Fruit fly (Drosophila melanogaster) whole organism, prepupa: ENCODE data around the gene ninaE.

Source experiments
- Blimp-1 ChIP-seq: fragments of 200-800 bp; sonication (Bioruptor generic); optimal IDR thresholded peaks from 3 replicates; lab custom pipeline; 2017; ENCODE audit warnings: missing biosample characterization, missing genetic modification characterization, mild to moderate bottlenecking, moderate library complexity, missing genetic modification reagents
- CG10631 ChIP-seq: fragments of 200-800 bp; sonication (Bioruptor generic); optimal IDR thresholded peaks from 2 replicates; lab custom pipeline; 2016; ENCODE audit warnings: missing biosample characterization, missing genetic modification characterization
- CG11294 ChIP-seq: fragments of 200-800 bp; sonication (Bioruptor generic); IDR thresholded peaks from 2 replicates; pipeline ENCODE4 v1.3.6; 2022; ENCODE audit warnings: missing biosample characterization, missing genetic modification characterization
- CG11762 ChIP-seq: fragments of 200-800 bp; sonication (Bioruptor generic); optimal IDR thresholded peaks from 3 replicates; lab custom pipeline; 2016; ENCODE audit warnings: missing biosample characterization, missing genetic modification characterization; ENCODE audit not compliant: insufficient read depth
- CG3032 ChIP-seq: fragments of 200-800 bp; optimal IDR thresholded peaks from 2 replicates; lab custom pipeline; 2019; ENCODE audit warnings: missing biosample characterization, mild to moderate bottlenecking, missing genetic modification characterization, moderate library complexity
- CG31627 ChIP-seq: fragments of 200-800 bp; sonication (Bioruptor generic); optimal IDR thresholded peaks from 3 replicates; lab custom pipeline; 2016; ENCODE audit warnings: missing biosample characterization, missing genetic modification characterization
- CG32006 ChIP-seq: fragments of 200-800 bp; sonication (Bioruptor generic); optimal IDR thresholded peaks from 3 replicates; lab custom pipeline; 2017; ENCODE audit warnings: missing biosample characterization, mild to moderate bottlenecking, missing genetic modification characterization
- CG6163 ChIP-seq: fragments of 200-800 bp; sonication (Bioruptor generic); IDR thresholded peaks from 3 replicates; pipeline ENCODE4 v1.3.6; 2022; ENCODE audit warnings: missing biosample characterization, missing genetic modification characterization
- CG6276 ChIP-seq: fragments of 200-800 bp; sonication (Bioruptor generic); optimal IDR thresholded peaks from 2 replicates; lab custom pipeline; 2017; ENCODE audit warnings: missing biosample characterization, mild to moderate bottlenecking, missing genetic modification characterization
- CG6792 ChIP-seq: fragments of 200-800 bp; sonication (Bioruptor generic); optimal IDR thresholded peaks from 3 replicates; lab custom pipeline; 2016; ENCODE audit warnings: missing biosample characterization, missing genetic modification characterization
- CG6808 ChIP-seq: fragments of 200-800 bp; sonication (Bioruptor generic); optimal IDR thresholded peaks from 3 replicates; lab custom pipeline; 2017; ENCODE audit warnings: missing biosample characterization, missing genetic modification characterization, mild to moderate bottlenecking, moderate library complexity, missing genetic modification reagents
- CG6854 ChIP-seq: fragments of 200-800 bp; sonication (Bioruptor generic); optimal IDR thresholded peaks from 2 replicates; lab custom pipeline; 2017; ENCODE audit warnings: missing biosample characterization, mild to moderate bottlenecking, missing genetic modification characterization
- CG7368 ChIP-seq: fragments of 200-800 bp; sonication (Bioruptor generic); optimal IDR thresholded peaks from 3 replicates; lab custom pipeline; 2016; ENCODE audit warnings: missing biosample characterization, missing genetic modification characterization
- CG8119 ChIP-seq: fragments of 200-800 bp; sonication (Bioruptor generic); IDR thresholded peaks from 3 replicates; pipeline ENCODE4 v1.3.6; 2022; ENCODE audit warnings: missing biosample characterization, missing genetic modification characterization
- CG8319 ChIP-seq: fragments of 200-800 bp; sonication (Bioruptor generic); optimal IDR thresholded peaks from 3 replicates; lab custom pipeline; 2016; ENCODE audit warnings: missing biosample characterization, missing genetic modification characterization
- CG8632 ChIP-seq: fragments of 200-800 bp; sonication (Bioruptor generic); optimal IDR thresholded peaks from 3 replicates; lab custom pipeline; 2016; ENCODE audit warnings: missing biosample characterization, missing genetic modification characterization
- Eip75B ChIP-seq: fragments of 200-800 bp; sonication (Bioruptor generic); optimal IDR thresholded peaks from 3 replicates; lab custom pipeline; 2016; ENCODE audit warnings: missing biosample characterization, missing genetic modification characterization
- Eip78C ChIP-seq: fragments of 200-800 bp; sonication (Bioruptor generic); peaks from one replicate; lab custom pipeline; 2016; ENCODE audit warnings: missing biosample characterization, missing genetic modification characterization
- Eip93F ChIP-seq: fragments of 200-800 bp; sonication (Bioruptor generic); optimal IDR thresholded peaks from 2 replicates; lab custom pipeline; 2016; ENCODE audit warnings: missing biosample characterization, mild to moderate bottlenecking, missing genetic modification characterization
- Ets21C ChIP-seq: fragments of 200-800 bp; sonication (Bioruptor generic); optimal IDR thresholded peaks from 3 replicates; lab custom pipeline; 2016; ENCODE audit warnings: missing biosample characterization, missing genetic modification characterization
- Gug ChIP-seq: fragments of 200-800 bp; sonication (Bioruptor generic); IDR thresholded peaks from 2 replicates; pipeline ENCODE4 v1.3.6; 2022; ENCODE audit warnings: missing biosample characterization, missing genetic modification characterization
- Hr38 ChIP-seq: sonication (Bioruptor generic); optimal IDR thresholded peaks from 2 replicates; lab custom pipeline; 2016; ENCODE audit warnings: missing biosample characterization, missing genetic modification characterization
- Hr39 ChIP-seq: fragments of 200-800 bp; sonication (Bioruptor generic); optimal IDR thresholded peaks from 2 replicates; lab custom pipeline; 2016; ENCODE audit warnings: missing biosample characterization, missing genetic modification characterization
- Hr4 ChIP-seq: fragments of 200-800 bp; sonication (Bioruptor generic); optimal IDR thresholded peaks from 3 replicates; lab custom pipeline; 2016; ENCODE audit warnings: missing biosample characterization, missing genetic modification characterization
- Lpt ChIP-seq: fragments of 200-800 bp; sonication (Bioruptor generic); optimal IDR thresholded peaks from 3 replicates; lab custom pipeline; 2016; ENCODE audit warnings: missing biosample characterization, missing genetic modification characterization
- Met ChIP-seq: fragments of 200-800 bp; sonication (Bioruptor generic); optimal IDR thresholded peaks from 3 replicates; lab custom pipeline; 2016; ENCODE audit warnings: missing biosample characterization, missing genetic modification characterization
- OdsH ChIP-seq: fragments of 200-800 bp; sonication (Bioruptor generic); optimal IDR thresholded peaks from 3 replicates; lab custom pipeline; 2016; ENCODE audit warnings: missing biosample characterization, missing genetic modification characterization
- Smox ChIP-seq: fragments of 200-800 bp; sonication (Bioruptor generic); optimal IDR thresholded peaks from 3 replicates; lab custom pipeline; 2016; ENCODE audit warnings: missing biosample characterization, missing genetic modification characterization
- Sox102F ChIP-seq: fragments of 200-800 bp; sonication (Bioruptor generic); optimal IDR thresholded peaks from 2 replicates; lab custom pipeline; 2016; ENCODE audit warnings: missing biosample characterization, mild to moderate bottlenecking, missing genetic modification characterization
- Sox14 ChIP-seq: fragments of 200-800 bp; sonication (Bioruptor generic); optimal IDR thresholded peaks from 3 replicates; lab custom pipeline; 2016; ENCODE audit warnings: missing biosample characterization, missing genetic modification characterization
- achi ChIP-seq: fragments of 200-800 bp; sonication (Bioruptor generic); optimal IDR thresholded peaks from 3 replicates; lab custom pipeline; 2016; ENCODE audit warnings: missing biosample characterization, missing genetic modification characterization
- acj6 ChIP-seq: fragments of 200-800 bp; sonication (Bioruptor generic); optimal IDR thresholded peaks from 3 replicates; lab custom pipeline; 2016; ENCODE audit warnings: missing biosample characterization, missing genetic modification characterization
- cyc ChIP-seq: fragments of 200-800 bp; sonication (Bioruptor generic); optimal IDR thresholded peaks from 3 replicates; lab custom pipeline; 2016; ENCODE audit warnings: missing biosample characterization, missing genetic modification characterization
- dac ChIP-seq: fragments of 200-800 bp; sonication (Bioruptor generic); optimal IDR thresholded peaks from 2 replicates; lab custom pipeline; 2017; ENCODE audit warnings: missing biosample characterization, mild to moderate bottlenecking, missing genetic modification characterization
- esn ChIP-seq: fragments of 200-800 bp; sonication (Bioruptor generic); optimal IDR thresholded peaks from 2 replicates; lab custom pipeline; 2016; ENCODE audit warnings: missing biosample characterization, mild to moderate bottlenecking, missing genetic modification characterization, moderate library complexity
- fd59A ChIP-seq: fragments of 200-800 bp; sonication (Bioruptor generic); optimal IDR thresholded peaks from 2 replicates; lab custom pipeline; 2017; ENCODE audit warnings: missing biosample characterization, mild to moderate bottlenecking, missing genetic modification characterization, missing genetic modification reagents
- fd85E ChIP-seq: fragments of 200-800 bp; sonication (Bioruptor generic); optimal IDR thresholded peaks from 3 replicates; lab custom pipeline; 2016; ENCODE audit warnings: missing biosample characterization, missing genetic modification characterization
- fkh ChIP-seq: fragments of 200-800 bp; sonication (Bioruptor generic); optimal IDR thresholded peaks from 3 replicates; lab custom pipeline; 2017; ENCODE audit warnings: missing biosample characterization, mild to moderate bottlenecking, missing genetic modification characterization, moderate library complexity
- lz ChIP-seq: fragments of 200-800 bp; sonication (Bioruptor generic); optimal IDR thresholded peaks from 3 replicates; lab custom pipeline; 2016; ENCODE audit warnings: missing biosample characterization, missing genetic modification characterization
- net ChIP-seq: fragments of 200-800 bp; sonication (Bioruptor generic); optimal IDR thresholded peaks from 3 replicates; lab custom pipeline; 2016; ENCODE audit warnings: missing biosample characterization, missing genetic modification characterization
- pdm3 ChIP-seq: fragments of 200-800 bp; sonication (Bioruptor generic); optimal IDR thresholded peaks from 3 replicates; lab custom pipeline; 2016; ENCODE audit warnings: missing biosample characterization, missing genetic modification characterization
- spab ChIP-seq: fragments of 200-800 bp; sonication (Bioruptor generic); optimal IDR thresholded peaks from 2 replicates; lab custom pipeline; 2017; ENCODE audit warnings: missing biosample characterization, mild to moderate bottlenecking, missing genetic modification characterization, missing genetic modification reagents
- ss ChIP-seq, 2 experiments: fragments of 200-800 bp; sonication (Bioruptor generic); optimal IDR thresholded peaks; 2 replicates in 1 of 2; 3 replicates in 1 of 2; lab custom pipeline; 2017 to 2018; ENCODE audit warnings: mild to moderate bottlenecking in 2 of 2, missing biosample characterization in 2 of 2, missing genetic modification characterization in 2 of 2, moderate library complexity in 1 of 2
- topi ChIP-seq: fragments of 200-800 bp; sonication (Bioruptor generic); optimal IDR thresholded peaks from 3 replicates; lab custom pipeline; 2016; ENCODE audit warnings: missing biosample characterization, missing genetic modification characterization
- vri ChIP-seq: fragments of 200-800 bp; sonication (Bioruptor generic); optimal IDR thresholded peaks from 3 replicates; lab custom pipeline; 2016; ENCODE audit warnings: missing biosample characterization, mild to moderate bottlenecking, missing genetic modification characterization

ninaE gene

DNA sequence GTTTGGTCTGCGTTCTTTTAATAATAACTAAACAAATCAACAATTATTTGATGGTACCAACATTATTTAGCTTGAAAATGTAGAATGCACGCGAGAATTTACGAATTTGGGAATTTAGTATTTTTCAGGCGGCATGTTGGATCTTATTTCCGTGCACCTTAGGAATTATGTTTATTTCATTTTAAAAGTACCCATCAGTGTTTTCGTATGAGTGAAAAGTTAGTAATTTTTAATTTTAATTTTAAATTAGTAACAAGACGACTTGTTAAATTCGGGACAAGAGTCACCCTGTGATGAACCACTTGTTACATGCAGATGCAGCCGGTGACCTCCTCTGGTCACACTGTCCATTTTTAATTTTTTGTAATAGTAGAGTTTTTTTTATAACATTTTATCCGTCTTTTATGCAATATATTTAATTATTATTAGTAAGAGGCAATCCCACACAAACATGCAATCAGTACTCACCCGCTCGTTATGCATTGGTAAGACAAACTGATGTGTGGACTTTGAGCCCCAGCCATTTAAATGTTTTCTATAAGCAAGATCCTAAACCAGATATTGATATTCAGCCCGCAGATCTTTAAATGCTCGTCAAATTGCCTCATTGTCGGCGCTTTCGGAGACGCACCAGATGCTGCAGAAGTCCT lies 10.5 kb downstream of the ninaE start, which contains the start of the genes CG17186 and Arc42 (continued):
- TF ChIP-seq Gug (GFP tag; lab: Robert Waterston, UW): no peak
- TF ChIP-seq cyc (GFP tag; lab: Kevin White, UChicago): peak; percentile 28
- TF ChIP-seq CG8119 (GFP tag; lab: Robert Waterston, UW): no peak
- TF ChIP-seq Hr39 (GFP tag; lab: Kevin White, UChicago): peak; percentile 6
- TF ChIP-seq CG31627: peak; percentile 1
- TF ChIP-seq CG11294 (GFP tag; lab: Robert Waterston, UW): no peak
- no peak for TF ChIP-seq CG8632 (GFP tag; lab: Kevin White, UChicago)
- TF ChIP-seq Sox14: peak; percentile 28
- peak; percentile 78 for TF ChIP-seq CG6276 (GFP tag; lab: Kevin White, UChicago)
- peak; percentile 72 for TF ChIP-seq Eip78C (GFP tag; lab: Kevin White, UChicago)
- TF ChIP-seq spab: peak; percentile 43
- peak; percentile 46 for TF ChIP-seq Met (GFP tag; lab: Kevin White, UChicago)
- peak; percentile 15 for TF ChIP-seq Hr4 (GFP tag; lab: Kevin White, UChicago)
- TF ChIP-seq Eip93F (GFP tag; lab: Kevin White, UChicago): no peak
- TF ChIP-seq Hr38 (GFP tag; lab: Kevin White, UChicago): no peak
- peak; percentile 79 for TF ChIP-seq CG6808 (GFP tag; lab: Kevin White, UChicago)
- TF ChIP-seq CG8319 (GFP tag; lab: Kevin White, UChicago): peak; percentile 30
- peak; percentile 19 for TF ChIP-seq acj6 (GFP tag; lab: Kevin White, UChicago)
- TF ChIP-seq fd85E (GFP tag; lab: Kevin White, UChicago): no peak
- TF ChIP-seq fkh: peak; percentile 43
- peak; percentile 39 for TF ChIP-seq vri
- TF ChIP-seq Lpt (GFP tag; lab: Kevin White, UChicago): no peak
- no peak for TF ChIP-seq Ets21C (GFP tag; lab: Kevin White, UChicago)
- peak; percentile 33 for TF ChIP-seq Smox (GFP tag; lab: Kevin White, UChicago)
- TF ChIP-seq ss (GFP tag; optimal IDR thresholded peaks at IDR 0.05; lab: Kevin White, UChicago): peak; percentile 85 to 87
- TF ChIP-seq CG10631 (GFP tag; lab: Kevin White, UChicago): no peak
- TF ChIP-seq CG7368 (GFP tag; lab: Kevin White, UChicago): no peak
- TF ChIP-seq net: peak; percentile 3
- no peak for TF ChIP-seq fd59A (GFP tag; lab: Kevin White, UChicago)
- peak; percentile 46 for TF ChIP-seq lz (GFP tag; lab: Kevin White, UChicago)
- TF ChIP-seq CG6792 (GFP tag; lab: Kevin White, UChicago): no peak
- TF ChIP-seq achi: peak; percentile 2
- TF ChIP-seq pdm3: no peak
- no peak for TF ChIP-seq CG11762 (GFP tag; lab: Kevin White, UChicago)
- TF ChIP-seq OdsH (GFP tag; lab: Kevin White, UChicago): peak; percentile 41
- TF ChIP-seq CG6854: peak; percentile 47
- peak; percentile 42 for TF ChIP-seq esn
- peak; percentile 21 for TF ChIP-seq topi (GFP tag; lab: Kevin White, UChicago)
- TF ChIP-seq CG3032: no peak
- no peak for TF ChIP-seq CG6163
- TF ChIP-seq Eip75B (GFP tag; lab: Kevin White, UChicago): peak; percentile 45
- TF ChIP-seq dac (GFP tag; lab: Kevin White, UChicago): no peak
- no peak for TF ChIP-seq CG32006
- TF ChIP-seq Blimp-1 (GFP tag; lab: Kevin White, UChicago): no peak
- peak; percentile 13 for TF ChIP-seq Sox102F (GFP tag; lab: Kevin White, UChicago)
- TF ChIP-seq, all 60 proteins: peak for 33
